Fruit fly (Drosophila melanogaster): ENCODE measurements around the gene Rel.
A peak's percentile ranks its signal among the peaks of the same experiment; 100 is the strongest.

Rel gene

DNA sequence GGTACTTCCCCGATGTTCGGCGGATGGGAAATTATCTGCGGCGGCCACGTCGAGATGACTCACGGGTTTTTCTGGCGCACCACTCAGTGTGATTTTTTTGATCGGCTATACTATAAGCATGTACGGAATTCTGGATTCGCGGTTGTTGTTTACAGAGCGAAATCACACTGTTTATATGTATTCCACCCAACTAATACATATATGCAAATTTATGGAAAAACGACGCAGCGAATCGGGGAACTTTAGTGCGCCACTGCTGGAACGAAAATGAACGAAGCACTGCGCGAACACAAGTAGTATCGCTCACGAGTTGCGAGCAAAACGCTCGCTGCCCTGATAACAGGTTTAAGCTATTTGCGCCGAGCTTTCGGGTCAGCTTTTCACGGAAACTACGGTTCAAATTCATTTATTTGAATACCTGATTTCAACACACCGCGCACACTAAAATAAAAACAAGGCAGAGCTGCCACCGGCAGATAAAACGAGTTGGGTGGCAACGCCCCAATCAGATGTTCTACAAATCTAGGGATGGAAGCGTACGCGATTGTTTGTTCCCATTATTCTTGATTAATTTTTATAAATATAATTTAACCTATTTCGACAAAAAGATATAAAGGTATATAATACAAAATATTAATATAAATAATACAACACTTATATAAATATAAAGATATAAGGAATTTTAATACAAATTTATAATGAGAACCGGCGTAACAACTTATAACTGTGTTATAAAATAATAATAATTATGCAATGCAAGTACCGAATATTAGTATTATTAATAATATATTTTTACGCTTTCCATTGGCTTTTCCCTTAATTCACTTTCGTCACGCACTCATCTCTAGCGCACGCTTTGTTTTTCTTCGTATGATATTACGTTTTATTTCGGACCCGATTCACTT lies at the start of gene Rel (continued):
- TF ChIP-seq CG18764 (GFP tag; optimal IDR thresholded peaks at IDR 0.05): peak; percentile 25
- TF ChIP-seq maf-S (GFP tag; optimal IDR thresholded peaks at IDR 0.05): no peak
- no peak for TF ChIP-seq da (GFP tag; optimal IDR thresholded peaks at IDR 0.05)
- peak; percentile 29 for TF ChIP-seq CG4617 (GFP tag; optimal IDR thresholded peaks at IDR 0.05; ENCODE audit: borderline replicate concordance)
- peak; percentile 34 for TF ChIP-seq pb (GFP tag; optimal IDR thresholded peaks at IDR 0.05)
- peak; percentile 41 for TF ChIP-seq CG10431 (GFP tag; optimal IDR thresholded peaks at IDR 0.05)
- no peak for TF ChIP-seq ara (GFP tag; IDR thresholded peaks at IDR 0.05)
- peak; percentile 51 for TF ChIP-seq CG9817 (tag; optimal IDR thresholded peaks at IDR 0.05)
- peak; percentile 68 for TF ChIP-seq lab (GFP tag; optimal IDR thresholded peaks at IDR 0.05)
- TF ChIP-seq NC2β (GFP tag; optimal IDR thresholded peaks at IDR 0.05): peak; percentile 22
- peak; percentile 43 for TF ChIP-seq tio (GFP tag; optimal IDR thresholded peaks at IDR 0.05)
- peak; percentile 33 for TF ChIP-seq CG2116 (GFP tag; optimal IDR thresholded peaks at IDR 0.05)
- TF ChIP-seq CG5245 (GFP tag; optimal IDR thresholded peaks at IDR 0.05): peak; percentile 45
- TF ChIP-seq zfh1 (GFP tag; IDR thresholded peaks at IDR 0.05): no peak
- no peak for TF ChIP-seq CG32772 (GFP tag; IDR thresholded peaks at IDR 0.05)
- TF ChIP-seq gce (GFP tag; IDR thresholded peaks at IDR 0.05): no peak
- TF ChIP-seq CG8765 (GFP tag; IDR thresholded peaks at IDR 0.05): no peak
- no peak for TF ChIP-seq sc (optimal IDR thresholded peaks at IDR 0.05)
- TF ChIP-seq sc (GFP tag; optimal IDR thresholded peaks at IDR 0.05): peak; percentile 50
- TF ChIP-seq CG1832 (GFP tag; optimal IDR thresholded peaks at IDR 0.05): no peak
- TF ChIP-seq CG8388 (GFP tag; optimal IDR thresholded peaks at IDR 0.05): peak; percentile 69
- peak; percentile 9 for TF ChIP-seq run (tag; optimal IDR thresholded peaks at IDR 0.05)
- TF ChIP-seq Adf1 (GFP tag; IDR thresholded peaks at IDR 0.05): no peak
- peak; percentile 68 for TF ChIP-seq Sry-δ (GFP tag; optimal IDR thresholded peaks at IDR 0.05)
- no peak for TF ChIP-seq C15 (GFP tag; IDR thresholded peaks at IDR 0.05)
- TF ChIP-seq Ssrp (tag; optimal IDR thresholded peaks at IDR 0.05): peak; percentile 75
- TF ChIP-seq CG10565 (GFP tag; optimal IDR thresholded peaks at IDR 0.05): no peak
- TF ChIP-seq fd102C (GFP tag; optimal IDR thresholded peaks at IDR 0.05): no peak
- no peak for TF ChIP-seq CG3838 (GFP tag; optimal IDR thresholded peaks at IDR 0.05)
- peak; percentile 54 for TF ChIP-seq CG1602 (GFP tag; optimal IDR thresholded peaks at IDR 0.05)
- TF ChIP-seq CkIIα-i1 (GFP tag; IDR thresholded peaks at IDR 0.05): no peak
- no peak for TF ChIP-seq repo (GFP tag; optimal IDR thresholded peaks at IDR 0.05)
- TF ChIP-seq CG12155 (GFP tag; optimal IDR thresholded peaks at IDR 0.05): peak; percentile 53
- TF ChIP-seq CG9876 (GFP tag; optimal IDR thresholded peaks at IDR 0.05): no peak
- no peak for TF ChIP-seq CG6689 (GFP tag; IDR thresholded peaks at IDR 0.05)
- TF ChIP-seq Gug (GFP tag; IDR thresholded peaks at IDR 0.05): no peak; the same call in 3 of the 4 replicates
- no peak for TF ChIP-seq Doc2 (GFP tag; IDR thresholded peaks at IDR 0.05)
- TF ChIP-seq Ptx1 (GFP tag; IDR thresholded peaks at IDR 0.05): no peak
- no peak for TF ChIP-seq CG1024 (GFP tag; IDR thresholded peaks at IDR 0.05)
- no peak for TF ChIP-seq CG8944 (GFP tag; optimal IDR thresholded peaks at IDR 0.05)
- TF ChIP-seq CG34224 (GFP tag; IDR thresholded peaks at IDR 0.05; ENCODE audit: partially characterized antibody): no peak
- peak; percentile 45 for TF ChIP-seq schlank (tag; optimal IDR thresholded peaks at IDR 0.05)
- TF ChIP-seq CG10959 (GFP tag; IDR thresholded peaks at IDR 0.05): no peak
- peak; percentile 54 for TF ChIP-seq Jarid2 (GFP tag; optimal IDR thresholded peaks at IDR 0.05)
- TF ChIP-seq Optix (GFP tag; IDR thresholded peaks at IDR 0.05): no peak
- TF ChIP-seq eyg (GFP tag; optimal IDR thresholded peaks at IDR 0.05): peak; percentile 13
- peak; percentile 83 for TF ChIP-seq phol (tag; optimal IDR thresholded peaks at IDR 0.05)
- peak; percentile 35 for TF ChIP-seq exex (tag; optimal IDR thresholded peaks at IDR 0.05)
- TF ChIP-seq ro (GFP tag; IDR thresholded peaks at IDR 0.05): no peak
- no peak for TF ChIP-seq Awh (GFP tag; IDR thresholded peaks at IDR 0.05)
- no peak for TF ChIP-seq ttk (GFP tag; IDR thresholded peaks at IDR 0.05)
